Worm (Caenorhabditis elegans): ENCODE data around the gene acs-11.

Gene acs-11

ce11 chrII:4693129-4693528 lies 48.8 kb upstream of the acs-11 start, which contains the start of gene F10G7.5:
Gene F10G7.5, plus strand, starts transcription at chrII:4693414.
- TF ChIP-seq aly-2 (tag; optimal IDR thresholded peaks at IDR 0.05) (no peak), mdl-1 (tag; optimal IDR thresholded peaks at IDR 0.05) (peak in 1 of 2 experiments; percentile 8), nhr-11 (tag; optimal IDR thresholded peaks at IDR 0.05) (no peak), fos-1 (tag; optimal IDR thresholded peaks at IDR 0.05) (peak; percentile 49), ama-1 (optimal IDR thresholded peaks at IDR 0.05) (no peak), C34F6.9 (tag; optimal IDR thresholded peaks at IDR 0.05) (peak; percentile 42), ztf-11 (tag; optimal IDR thresholded peaks at IDR 0.05) (no peak), ceh-16 (tag; optimal IDR thresholded peaks at IDR 0.05) (no peak), zag-1 (tag; optimal IDR thresholded peaks at IDR 0.05) (no peak), ceh-82 (tag; optimal IDR thresholded peaks at IDR 0.05) (no peak), F13H6.1 (tag; optimal IDR thresholded peaks at IDR 0.05) (peak; percentile 11), unc-55 (GFP tag; optimal IDR thresholded peaks at IDR 0.05) (no peak), elt-3 (tag; optimal IDR thresholded peaks at IDR 0.05) (no peak), lin-11 (tag; optimal IDR thresholded peaks at IDR 0.05) (no peak), gmeb-1 (tag; optimal IDR thresholded peaks at IDR 0.05) (no peak), snpc-4 (tag; optimal IDR thresholded peaks at IDR 0.05) (no peak), unc-62 (GFP tag; optimal IDR thresholded peaks at IDR 0.05) (no peak), nhr-237 (tag; optimal IDR thresholded peaks at IDR 0.05) (no peak), mab-5 (tag; optimal IDR thresholded peaks at IDR 0.05) (no peak), sma-9 (GFP tag; optimal IDR thresholded peaks at IDR 0.05) (peak; percentile 27), sma-9 (tag; optimal IDR thresholded peaks at IDR 0.05) (no peak), blmp-1 (tag; optimal IDR thresholded peaks at IDR 0.05; ENCODE audit: insufficient read depth) (no peak), egl-27 (tag; optimal IDR thresholded peaks at IDR 0.05) (no peak), skn-1 (tag; optimal IDR thresholded peaks at IDR 0.05) (no peak), nhr-12 (tag; optimal IDR thresholded peaks at IDR 0.05) (no peak), sem-4 (tag; optimal IDR thresholded peaks at IDR 0.05) (no peak), dmd-4 (tag; optimal IDR thresholded peaks at IDR 0.05) (no peak), nhr-10 (tag; optimal IDR thresholded peaks at IDR 0.05) (no peak), lsy-2 (tag; optimal IDR thresholded peaks at IDR 0.05) (peak in 1 of 2 experiments; percentile 60), mbf-1 (tag; optimal IDR thresholded peaks at IDR 0.05) (no peak), sma-3 (GFP tag; optimal IDR thresholded peaks at IDR 0.05) (no peak), ztf-4 (tag; optimal IDR thresholded peaks at IDR 0.05) (no peak), ZK546.5 (tag; optimal IDR thresholded peaks at IDR 0.05) (no peak), peb-1 (tag; optimal IDR thresholded peaks at IDR 0.05) (no peak), Y55F3AM.14 (GFP tag; optimal IDR thresholded peaks at IDR 0.05) (no peak), ztf-1 (GFP tag; conservative IDR thresholded peaks at IDR 0.05) (no peak), nhr-129 (tag; optimal IDR thresholded peaks at IDR 0.05) (no peak), nhr-23 (tag; optimal IDR thresholded peaks at IDR 0.05) (no peak), nhr-6 (tag; optimal IDR thresholded peaks at IDR 0.05) (no peak), R02D3.7 (tag; optimal IDR thresholded peaks at IDR 0.05) (no peak), crh-2 (tag; optimal IDR thresholded peaks at IDR 0.05) (peak; percentile 17)

- TF ChIP-seq ztf-1 (GFP tag; conservative IDR thresholded peaks at IDR 0.05) (no peak), crh-2 (tag; optimal IDR thresholded peaks at IDR 0.05) (peak; percentile 1), mbf-1 (tag; optimal IDR thresholded peaks at IDR 0.05) (no peak)
Measured at ce11 chrII:4696055-4696454, 45.9 kb upstream of the acs-11 start.

ce11 chrII:4698266-4698771 lies 43.6 kb upstream of the acs-11 start, which contains the start of the genes rpn-5 and scc-1:
Gene rpn-5, minus strand, starts transcription at chrII:4698427.
Gene scc-1, plus strand, starts transcription at chrII:4698721.
- TF ChIP-seq skn-1 (tag; optimal IDR thresholded peaks at IDR 0.05) (peak; percentile 98), F13H6.1 (tag; optimal IDR thresholded peaks at IDR 0.05) (peak; percentile 25), sem-4 (tag; optimal IDR thresholded peaks at IDR 0.05) (peak; percentile 4), peb-1 (tag; optimal IDR thresholded peaks at IDR 0.05) (no peak), ztf-1 (GFP tag; conservative IDR thresholded peaks at IDR 0.05) (no peak), nhr-21 (tag; optimal IDR thresholded peaks at IDR 0.05) (peak; percentile 70), lin-13 (GFP tag; optimal IDR thresholded peaks at IDR 0.05) (peak; percentile 79), lsy-2 (tag; optimal IDR thresholded peaks at IDR 0.05) (peak; percentile 98 to 99), snpc-4 (tag; optimal IDR thresholded peaks at IDR 0.05) (peak; percentile 47), nhr-129 (tag; optimal IDR thresholded peaks at IDR 0.05) (peak; percentile 81), crh-2 (tag; optimal IDR thresholded peaks at IDR 0.05) (peak; percentile 84), sma-9 (GFP tag; optimal IDR thresholded peaks at IDR 0.05) (peak; percentile 71), sma-9 (tag; optimal IDR thresholded peaks at IDR 0.05) (no peak), blmp-1 (tag; optimal IDR thresholded peaks at IDR 0.05; ENCODE audit: insufficient read depth) (peak; percentile 38), elt-3 (tag; optimal IDR thresholded peaks at IDR 0.05) (no peak), unc-55 (GFP tag; optimal IDR thresholded peaks at IDR 0.05) (peak; percentile 95), nhr-23 (tag; optimal IDR thresholded peaks at IDR 0.05) (no peak), mdl-1 (tag; optimal IDR thresholded peaks at IDR 0.05) (no peak), mab-5 (tag; optimal IDR thresholded peaks at IDR 0.05) (peak; percentile 55), fos-1 (tag; optimal IDR thresholded peaks at IDR 0.05) (peak; percentile 43), ztf-4 (tag; optimal IDR thresholded peaks at IDR 0.05) (no peak), sma-3 (GFP tag; optimal IDR thresholded peaks at IDR 0.05) (peak; percentile 56), nhr-25 (tag; optimal IDR thresholded peaks at IDR 0.05) (peak; percentile 67), R02D3.7 (tag; optimal IDR thresholded peaks at IDR 0.05) (peak; percentile 20), nhr-77 (tag; optimal IDR thresholded peaks at IDR 0.05) (no peak), lin-11 (tag; optimal IDR thresholded peaks at IDR 0.05) (peak; percentile 53), egl-27 (tag; optimal IDR thresholded peaks at IDR 0.05) (peak; percentile 33), ZK546.5 (tag; optimal IDR thresholded peaks at IDR 0.05) (peak; percentile 48), C34F6.9 (tag; optimal IDR thresholded peaks at IDR 0.05) (peak; percentile 85), ceh-16 (tag; optimal IDR thresholded peaks at IDR 0.05) (no peak), gmeb-1 (tag; optimal IDR thresholded peaks at IDR 0.05) (peak; percentile 91), alr-1 (tag; optimal IDR thresholded peaks at IDR 0.05) (no peak)
